Worm (Caenorhabditis elegans) whole organism, L1 larva: ENCODE data around the gene F23F12.3.
A peak's percentile ranks its signal among the peaks of the same experiment; 100 is the strongest.

Experiments used
- ceh-82 ChIP-seq, 3 experiments: fragments of 150-350 bp in 1 of 3; sonication (generic microtip) in 2 of 3; optimal IDR thresholded peaks; 2 replicates each; lab custom pipeline; 2014 to 2017; ENCODE audit warnings: missing biosample characterization in 3 of 3, missing genetic modification characterization in 3 of 3
- egl-27 ChIP-seq, 2 experiments: fragments of 150-350 bp in 1 of 2; sonication (generic microtip); optimal IDR thresholded peaks; 3 replicates each; lab custom pipeline; 2017 to 2018; ENCODE audit warnings: missing biosample characterization in 2 of 2, missing genetic modification characterization in 2 of 2, missing genetic modification reagents in 2 of 2
- fos-1 ChIP-seq: fragments of 150-350 bp; optimal IDR thresholded peaks from 2 replicates; lab custom pipeline; 2014; ENCODE audit warnings: missing biosample characterization, missing genetic modification characterization
- jun-1 ChIP-seq: fragments of 150-350 bp; optimal IDR thresholded peaks from 2 replicates; lab custom pipeline; 2014; ENCODE audit warnings: missing biosample characterization, missing genetic modification reagents, missing genetic modification characterization
- lin-13 ChIP-seq: fragments of 150-350 bp; optimal IDR thresholded peaks from 2 replicates; lab custom pipeline; 2014; ENCODE audit warnings: missing biosample characterization, missing genetic modification reagents, missing genetic modification characterization
- lin-35 ChIP-seq, 2 experiments: fragments of 150-350 bp; optimal IDR thresholded peaks; 2 replicates each; lab custom pipeline; 2014; ENCODE audit warnings: missing biosample characterization in 2 of 2, missing genetic modification characterization in 2 of 2, missing genetic modification reagents in 2 of 2
- lir-3 ChIP-seq: sonication (generic microtip); optimal IDR thresholded peaks from 2 replicates; lab custom pipeline; 2016; ENCODE audit warnings: mild to moderate bottlenecking, missing genetic modification characterization, moderate library complexity, missing compliant biosample characterization; ENCODE audit not compliant: poor library complexity
- nhr-85 ChIP-seq: sonication (generic microtip); peaks from one replicate; lab custom pipeline; 2016; ENCODE audit warnings: missing genetic modification characterization, inconsistent platforms, missing compliant biosample characterization
- pqm-1 ChIP-seq: sonication (generic microtip); optimal IDR thresholded peaks from 3 replicates; lab custom pipeline; 2017; ENCODE audit warnings: missing biosample characterization, missing genetic modification characterization
- vab-15 ChIP-seq: sonication (generic microtip); optimal IDR thresholded peaks from 2 replicates; lab custom pipeline; 2017; ENCODE audit warnings: missing genotype, mild to moderate bottlenecking, missing genetic modification characterization, missing compliant biosample characterization

ce11 chrIII:6453665-6454064, 46.6 kb upstream of the F23F12.3 start:
- TF ChIP-seq lin-35 (GFP tag; optimal IDR thresholded peaks at IDR 0.05; lab: Kevin White, UChicago) = peak; percentile 84 to 89
- TF ChIP-seq pqm-1 = no peak
- no peak for TF ChIP-seq vab-15 (tag; lab: Kevin White, UChicago)
- TF ChIP-seq fos-1 (tag; lab: Kevin White, UChicago) = peak; percentile 70
- TF ChIP-seq lir-3 (tag; lab: Kevin White, UChicago) = peak; percentile 12
- peak; percentile 83 for TF ChIP-seq nhr-85
- TF ChIP-seq lin-13 (GFP tag; lab: Kevin White, UChicago) = peak; percentile 82
- no peak for TF ChIP-seq egl-27 (tag; optimal IDR thresholded peaks at IDR 0.05; lab: Kevin White, UChicago)
- TF ChIP-seq ceh-82 (tag; optimal IDR thresholded peaks at IDR 0.05; lab: Kevin White, UChicago) = peak; percentile 50 to 88 (median 73)
- TF ChIP-seq jun-1 (tag; lab: Kevin White, UChicago) = peak; percentile 56
